Worm (Caenorhabditis elegans): ENCODE results near the gene sdha-1.

sdha-1 gene

DNA sequence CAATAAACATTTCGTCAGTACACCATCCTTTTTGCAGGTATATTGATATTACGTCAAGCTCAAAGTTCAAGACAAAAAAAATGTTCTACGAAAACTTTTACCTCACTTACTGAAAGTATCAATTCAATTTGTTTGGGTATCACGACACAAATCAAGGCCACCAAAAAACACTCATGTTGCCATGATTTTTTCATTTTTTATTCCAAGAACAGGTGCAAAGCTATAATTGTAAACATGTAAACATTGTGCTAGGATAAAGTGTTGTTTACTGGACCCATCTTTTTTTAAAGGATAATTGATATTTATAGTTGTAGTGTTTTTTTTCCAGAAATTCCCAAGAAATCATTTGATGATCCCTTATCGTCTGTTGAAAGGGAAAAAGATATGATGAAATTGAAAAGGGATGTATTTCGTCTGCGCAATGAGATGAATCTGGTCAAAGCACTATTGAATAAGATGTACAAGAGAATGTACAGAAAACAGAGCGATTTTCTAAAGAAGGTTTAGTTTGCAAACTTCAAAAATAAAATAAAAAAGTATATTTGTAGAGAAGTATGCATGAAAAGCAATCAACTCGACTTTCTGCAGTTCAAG, 37.0 kb upstream of the sdha-1 start:
- TF ChIP-seq syd-9 (tag; optimal IDR thresholded peaks at IDR 0.05) (no peak), sox-2 (GFP tag; IDR thresholded peaks at IDR 0.05) (no peak), nfya-1 (tag; optimal IDR thresholded peaks at IDR 0.05) (no peak), lin-11 (tag; optimal IDR thresholded peaks at IDR 0.05) (no peak), C08G9.2 (tag; optimal IDR thresholded peaks at IDR 0.05) (no peak), ceh-48 (tag; optimal IDR thresholded peaks at IDR 0.05) (no peak), pqm-1 (tag; optimal IDR thresholded peaks at IDR 0.05) (no peak), pros-1 (tag; optimal IDR thresholded peaks at IDR 0.05) (no peak), elt-4 (tag; optimal IDR thresholded peaks at IDR 0.05) (no peak), sox-4 (tag; optimal IDR thresholded peaks at IDR 0.05) (no peak), tbx-2 (tag; optimal IDR thresholded peaks at IDR 0.05) (no peak), pax-1 (tag; optimal IDR thresholded peaks at IDR 0.05) (no peak), hlh-8 (tag; optimal IDR thresholded peaks at IDR 0.05) (no peak), ttx-3 (tag; optimal IDR thresholded peaks at IDR 0.05) (no peak), ceh-24 (tag; optimal IDR thresholded peaks at IDR 0.05) (no peak), ceh-45 (GFP tag; IDR thresholded peaks at IDR 0.05) (no peak)

DNA sequence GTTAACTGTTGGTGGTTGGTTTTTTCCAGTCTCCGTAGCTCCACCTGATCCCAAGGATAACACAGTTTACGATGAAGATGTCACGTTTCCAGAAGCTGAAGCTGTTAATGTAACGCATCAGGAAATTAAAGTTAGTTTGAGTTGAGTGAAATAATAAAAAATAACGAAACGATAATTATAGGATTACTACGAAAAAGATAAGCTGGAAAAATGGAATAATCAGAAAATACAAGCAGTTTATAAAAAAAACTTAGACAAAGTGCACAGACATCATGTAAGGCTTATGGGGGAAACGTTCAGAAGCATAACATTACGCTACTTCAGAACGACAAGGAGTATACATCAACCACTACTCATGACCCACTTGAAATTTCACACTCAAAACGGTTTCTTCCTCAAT, 35.6 kb upstream of the sdha-1 start, which contains the start of gene F18E9.8:
F18E9.8 (minus strand) TSS at position 101 of the 400 bp plus-strand sequence.
- TF ChIP-seq pag-3 (tag; optimal IDR thresholded peaks at IDR 0.05; ENCODE audit: borderline replicate concordance) (no peak), lin-11 (tag; optimal IDR thresholded peaks at IDR 0.05) (no peak), ceh-34 (tag; optimal IDR thresholded peaks at IDR 0.05) (no peak), fax-1 (tag; optimal IDR thresholded peaks at IDR 0.05) (no peak), fkh-10 (GFP tag; optimal IDR thresholded peaks at IDR 0.05) (no peak), Y22D7AL.16 (tag; optimal IDR thresholded peaks at IDR 0.05) (no peak), lim-6 (tag; optimal IDR thresholded peaks at IDR 0.05) (no peak), ceh-19 (GFP tag; optimal IDR thresholded peaks at IDR 0.05) (no peak), nhr-11 (tag; optimal IDR thresholded peaks at IDR 0.05) (no peak), ceh-22 (tag; optimal IDR thresholded peaks at IDR 0.05) (no peak), hlh-15 (tag; optimal IDR thresholded peaks at IDR 0.05) (no peak)

ce11 chrX:8580217-8580616, 34.4 kb upstream of the sdha-1 start, which contains the start of gene F18E9.4:
TSS of gene F18E9.4 (plus strand) at chrX:8580517.
- TF ChIP-seq lim-6 (tag; optimal IDR thresholded peaks at IDR 0.05) (no peak), dve-1 (tag; optimal IDR thresholded peaks at IDR 0.05) (no peak), sdc-2 (tag; optimal IDR thresholded peaks at IDR 0.05) (no peak), ztf-16 (tag; optimal IDR thresholded peaks at IDR 0.05) (no peak), elt-2 (tag; optimal IDR thresholded peaks at IDR 0.05) (no peak), K02D7.2 (tag; optimal IDR thresholded peaks at IDR 0.05) (no peak), ama-1 (optimal IDR thresholded peaks at IDR 0.05) (no peak), C38D4.7 (GFP tag; optimal IDR thresholded peaks at IDR 0.05) (no peak), pqm-1 (tag; optimal IDR thresholded peaks at IDR 0.05) (no peak), elt-4 (tag; optimal IDR thresholded peaks at IDR 0.05) (no peak), nhr-11 (tag; optimal IDR thresholded peaks at IDR 0.05) (no peak), ceh-18 (tag; optimal IDR thresholded peaks at IDR 0.05) (no peak)

DNA sequence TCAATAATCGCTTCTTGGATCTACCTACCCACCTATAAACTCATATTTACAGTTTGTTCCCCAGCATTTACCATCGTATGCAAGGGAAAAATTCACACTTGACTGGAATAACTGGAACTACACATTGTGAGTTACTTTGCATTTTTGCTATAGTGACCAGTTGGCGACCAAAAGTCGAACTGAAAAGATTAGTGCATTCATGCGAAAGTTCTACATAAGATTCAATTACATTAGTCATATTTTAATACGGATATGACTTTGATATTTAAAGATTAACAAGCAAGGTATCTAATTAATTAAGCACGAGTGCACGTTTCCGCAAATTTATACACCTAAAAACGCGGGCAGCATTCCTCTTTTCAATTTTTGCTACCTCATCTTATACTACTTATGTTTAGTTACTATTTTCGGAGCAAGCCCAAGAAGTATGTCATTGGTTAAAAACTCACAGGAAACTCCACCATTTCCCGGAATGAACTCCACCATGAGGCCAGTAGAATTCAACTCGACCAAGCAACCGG, 25.2 kb upstream of the sdha-1 start, which contains the start of gene jmjd-3.1:
jmjd-3.1 (plus strand) TSS at position 51 of the 521 bp plus-strand sequence.
- TF ChIP-seq nhr-232 (tag; optimal IDR thresholded peaks at IDR 0.05): no peak
- TF ChIP-seq pha-2 (tag; optimal IDR thresholded peaks at IDR 0.05): no peak
- TF ChIP-seq ceh-31 (tag; optimal IDR thresholded peaks at IDR 0.05): no peak
- no peak for TF ChIP-seq unc-86 (tag; optimal IDR thresholded peaks at IDR 0.05)
- no peak for TF ChIP-seq ahr-1 (tag; optimal IDR thresholded peaks at IDR 0.05)
- TF ChIP-seq ztf-16 (tag; optimal IDR thresholded peaks at IDR 0.05): no peak
- TF ChIP-seq odd-2 (tag; optimal IDR thresholded peaks at IDR 0.05): no peak
- no peak for TF ChIP-seq sox-2 (GFP tag; IDR thresholded peaks at IDR 0.05)
